Fruit fly (Drosophila melanogaster) whole organism, embryonic: ENCODE measurements around the gene CG43137.

ENCODE experiments used
- Bgb ChIP-seq: fragments of 200-800 bp; sonication (Bioruptor generic); IDR thresholded peaks from 2 replicates; pipeline ENCODE4 v1.3.6; 2022; ENCODE audit warnings: missing biosample characterization, missing genetic modification characterization; ENCODE audit not compliant: partially characterized antibody
- CG11398 ChIP-seq: fragments of 200-800 bp; sonication (Bioruptor generic); optimal IDR thresholded peaks from 2 replicates; lab custom pipeline; 2016; ENCODE audit warnings: missing biosample characterization, missing genetic modification characterization
- CG12071 ChIP-seq: fragments of 200-800 bp; sonication (Bioruptor generic); optimal IDR thresholded peaks from 3 replicates; lab custom pipeline; 2018; ENCODE audit warnings: missing biosample characterization, mild to moderate bottlenecking, missing genetic modification characterization
- CG12155 ChIP-seq: fragments of 200-800 bp; sonication (Bioruptor generic); optimal IDR thresholded peaks from 3 replicates; lab custom pipeline; 2016; ENCODE audit warnings: missing biosample characterization, missing genetic modification characterization
- CG12299 ChIP-seq: fragments of 200-800 bp; sonication (Bioruptor generic); optimal IDR thresholded peaks from 2 replicates; lab custom pipeline; 2018; ENCODE audit warnings: missing biosample characterization, mild to moderate bottlenecking, missing genetic modification characterization
- CG12769 ChIP-seq: fragments of 200-800 bp; sonication (Bioruptor generic); optimal IDR thresholded peaks from 2 replicates; lab custom pipeline; 2019; ENCODE audit warnings: missing biosample characterization, mild to moderate bottlenecking, missing genetic modification characterization, moderate library complexity
- CG14667 ChIP-seq: fragments of 200-800 bp; sonication (Bioruptor generic); IDR thresholded peaks from 2 replicates; pipeline ENCODE4 v1.3.6; 2022; ENCODE audit warnings: missing biosample characterization, missing genetic modification characterization
- CG15011 ChIP-seq: fragments of 200-800 bp; sonication (Bioruptor generic); optimal IDR thresholded peaks from 3 replicates; lab custom pipeline; 2018; ENCODE audit warnings: missing biosample characterization, mild to moderate bottlenecking, missing genetic modification characterization
- CG17361 ChIP-seq: fragments of 200-800 bp; sonication (Bioruptor generic); IDR thresholded peaks from 3 replicates; pipeline ENCODE4 v1.3.6; 2022; ENCODE audit warnings: missing biosample characterization, missing genetic modification characterization
- CG2875 ChIP-seq: fragments of 200-800 bp; sonication (Bioruptor generic); optimal IDR thresholded peaks from 2 replicates; lab custom pipeline; 2017; ENCODE audit warnings: missing biosample characterization, mild to moderate bottlenecking, missing genetic modification characterization, missing genetic modification reagents
- CG30403 ChIP-seq: fragments of 200-800 bp; sonication (Bioruptor generic); optimal IDR thresholded peaks from 3 replicates; lab custom pipeline; 2016; ENCODE audit warnings: missing biosample characterization, missing genetic modification characterization
- CG3065 ChIP-seq: fragments of 200-800 bp; sonication (Bioruptor generic); optimal IDR thresholded peaks from 2 replicates; lab custom pipeline; 2016; ENCODE audit warnings: missing biosample characterization, missing genetic modification characterization
- CG4282 ChIP-seq: fragments of 200-800 bp; sonication (Bioruptor generic); optimal IDR thresholded peaks from 2 replicates; lab custom pipeline; 2016; ENCODE audit warnings: missing biosample characterization, missing genetic modification characterization
- CG4707 ChIP-seq: fragments of 200-800 bp; sonication (Bioruptor generic); optimal IDR thresholded peaks from 2 replicates; lab custom pipeline; 2018; ENCODE audit warnings: missing biosample characterization, mild to moderate bottlenecking, missing genetic modification characterization, moderate library complexity
- CG4854 ChIP-seq: fragments of 200-800 bp; sonication (Bioruptor generic); optimal IDR thresholded peaks from 2 replicates; lab custom pipeline; 2016; ENCODE audit warnings: missing biosample characterization, missing genetic modification characterization, inconsistent platforms
- CG6765 ChIP-seq: fragments of 200-800 bp; sonication (Bioruptor generic); optimal IDR thresholded peaks from 3 replicates; lab custom pipeline; 2017; ENCODE audit warnings: missing biosample characterization, mild to moderate bottlenecking, missing genetic modification characterization
- CG7372 ChIP-seq: fragments of 200-800 bp; sonication (Bioruptor generic); IDR thresholded peaks from 2 replicates; pipeline ENCODE4 v1.3.6; 2022; ENCODE audit warnings: missing biosample characterization, missing genetic modification characterization
- CG7745 ChIP-seq: fragments of 200-800 bp; sonication (Bioruptor generic); optimal IDR thresholded peaks from 2 replicates; lab custom pipeline; 2018; ENCODE audit warnings: missing biosample characterization, mild to moderate bottlenecking, missing genetic modification characterization, moderate library complexity
- CG7786 ChIP-seq: fragments of 200-800 bp; sonication (Bioruptor generic); optimal IDR thresholded peaks from 2 replicates; lab custom pipeline; 2016; ENCODE audit warnings: missing biosample characterization, missing genetic modification characterization
- CG9797 ChIP-seq: fragments of 200-800 bp; sonication (Bioruptor generic); optimal IDR thresholded peaks from 3 replicates; lab custom pipeline; 2018; ENCODE audit warnings: missing biosample characterization, mild to moderate bottlenecking, missing genetic modification characterization
- Deaf1 ChIP-seq: fragments of 200-800 bp; optimal IDR thresholded peaks from 3 replicates; lab custom pipeline; 2019; ENCODE audit warnings: missing biosample characterization, mild to moderate bottlenecking, missing genetic modification characterization, moderate library complexity
- Doc2 ChIP-seq: fragments of 200-800 bp; sonication (Bioruptor generic); IDR thresholded peaks from 2 replicates; pipeline ENCODE4 v1.3.6; 2022; ENCODE audit warnings: missing biosample characterization, missing genetic modification characterization
- ERR ChIP-seq: fragments of 200-800 bp; sonication (Bioruptor generic); optimal IDR thresholded peaks from 2 replicates; lab custom pipeline; 2016; ENCODE audit warnings: missing biosample characterization, missing genetic modification characterization
- Gug ChIP-seq: fragments of 200-800 bp; sonication (Bioruptor generic); IDR thresholded peaks from 4 replicates; pipeline ENCODE4 v1.3.6; 2022; ENCODE audit warnings: missing biosample characterization, missing genetic modification characterization
- HLH4C ChIP-seq: fragments of 200-800 bp; sonication (Bioruptor generic); IDR thresholded peaks from 3 replicates; pipeline ENCODE4 v1.3.6; 2022; ENCODE audit warnings: missing biosample characterization, missing genetic modification characterization; ENCODE audit not compliant: partially characterized antibody
- Hr51 ChIP-seq, 2 experiments: fragments of 200-800 bp; sonication (Bioruptor generic); optimal IDR thresholded peaks; 2 replicates in 1 of 2; 3 replicates in 1 of 2; lab custom pipeline; 2016 to 2018; ENCODE audit warnings: missing biosample characterization in 2 of 2, missing genetic modification characterization in 2 of 2, mild to moderate bottlenecking in 1 of 2, moderate library complexity in 1 of 2
- Hsf ChIP-seq: fragments of 200-800 bp; sonication (Bioruptor generic); optimal IDR thresholded peaks from 3 replicates; lab custom pipeline; 2016; ENCODE audit warnings: missing biosample characterization, missing genetic modification characterization
- Lpt ChIP-seq: fragments of >200 bp; optimal IDR thresholded peaks from 2 replicates; lab custom pipeline; 2018; ENCODE audit warnings: missing biosample characterization, missing genetic modification characterization
- NFAT ChIP-seq: fragments of 200-800 bp; sonication (Bioruptor generic); IDR thresholded peaks from 2 replicates; pipeline ENCODE4 v1.3.6; 2022; ENCODE audit warnings: missing biosample characterization, missing genetic modification characterization
- Ravus ChIP-seq: fragments of 200-800 bp; sonication (Bioruptor generic); IDR thresholded peaks from 2 replicates; pipeline ENCODE4 v1.3.6; 2022; ENCODE audit warnings: missing biosample characterization, missing genetic modification characterization
- Rfx ChIP-seq: fragments of 200-800 bp; sonication (Bioruptor generic); IDR thresholded peaks from 2 replicates; pipeline ENCODE4 v1.3.6; 2022; ENCODE audit warnings: missing biosample characterization, missing genetic modification characterization
- Sin3A ChIP-seq: fragments of >200 bp; optimal IDR thresholded peaks from 2 replicates; lab custom pipeline; 2018
- Usf ChIP-seq: fragments of 200-800 bp; sonication (Bioruptor generic); optimal IDR thresholded peaks from 2 replicates; lab custom pipeline; 2017; ENCODE audit warnings: missing genotype, missing biosample characterization, missing genetic modification characterization
- amos ChIP-seq: fragments of 200-800 bp; sonication (Bioruptor generic); IDR thresholded peaks from 2 replicates; pipeline ENCODE4 v1.3.6; 2022; ENCODE audit warnings: missing biosample characterization, missing genetic modification characterization; ENCODE audit not compliant: partially characterized antibody
- aop ChIP-seq: fragments of 200-800 bp; sonication (Bioruptor generic); IDR thresholded peaks from 2 replicates; pipeline ENCODE4 v1.3.6; 2022; ENCODE audit warnings: missing biosample characterization, missing genetic modification characterization
- cwo ChIP-seq: fragments of 200-800 bp; sonication (Bioruptor generic); optimal IDR thresholded peaks from 3 replicates; lab custom pipeline; 2017; ENCODE audit warnings: missing biosample characterization, missing genetic modification characterization, mild to moderate bottlenecking, moderate library complexity, missing genetic modification reagents
- da ChIP-seq: fragments of 200-800 bp; sonication (Bioruptor generic); optimal IDR thresholded peaks from 2 replicates; lab custom pipeline; 2016; ENCODE audit warnings: missing biosample characterization, missing genetic modification characterization
- dm ChIP-seq: fragments of 200-800 bp; sonication (Bioruptor generic); optimal IDR thresholded peaks from 3 replicates; lab custom pipeline; 2016; ENCODE audit warnings: missing biosample characterization, missing genetic modification characterization
- emc ChIP-seq: fragments of 200-800 bp; sonication (Bioruptor generic); optimal IDR thresholded peaks from 2 replicates; lab custom pipeline; 2016; ENCODE audit warnings: missing biosample characterization, missing genetic modification characterization
- ems ChIP-seq: fragments of 200-800 bp; sonication (Bioruptor generic); optimal IDR thresholded peaks from 3 replicates; lab custom pipeline; 2016; ENCODE audit warnings: missing biosample characterization, missing genetic modification characterization
- ftz-f1 ChIP-seq: fragments of 200-800 bp; sonication (Bioruptor generic); optimal IDR thresholded peaks from 2 replicates; lab custom pipeline; 2016; ENCODE audit warnings: missing biosample characterization, missing genetic modification characterization
- h ChIP-seq: fragments of >200 bp; optimal IDR thresholded peaks from 2 replicates; lab custom pipeline; 2017
- hb ChIP-seq: fragments of 200-800 bp; sonication (Bioruptor generic); IDR thresholded peaks from 3 replicates; pipeline ENCODE4 v1.3.6; 2022; ENCODE audit warnings: missing biosample characterization, missing genetic modification characterization; ENCODE audit not compliant: partially characterized antibody
- hbn ChIP-seq: fragments of 200-800 bp; sonication (Bioruptor generic); IDR thresholded peaks from 2 replicates; pipeline ENCODE4 v1.3.6; 2022; ENCODE audit warnings: missing biosample characterization, missing genetic modification characterization; ENCODE audit not compliant: partially characterized antibody
- hth ChIP-seq: fragments of >200 bp; optimal IDR thresholded peaks from 2 replicates; lab custom pipeline; 2017; ENCODE audit warnings: inconsistent platforms
- jumu ChIP-seq: fragments of 200-800 bp; sonication (Bioruptor generic); optimal IDR thresholded peaks from 3 replicates; lab custom pipeline; 2016; ENCODE audit warnings: missing biosample characterization, missing genetic modification characterization
- luna ChIP-seq: fragments of 200-800 bp; sonication (Bioruptor generic); optimal IDR thresholded peaks from 2 replicates; lab custom pipeline; 2016; ENCODE audit warnings: missing biosample characterization, missing genetic modification characterization
- nom ChIP-seq: fragments of 200-800 bp; sonication (Bioruptor generic); optimal IDR thresholded peaks from 2 replicates; lab custom pipeline; 2017; ENCODE audit warnings: missing biosample characterization, missing genetic modification characterization, mild to moderate bottlenecking, moderate library complexity, missing genetic modification reagents
- onecut ChIP-seq: fragments of 200-800 bp; sonication (Bioruptor generic); IDR thresholded peaks from 2 replicates; pipeline ENCODE4 v1.3.6; 2022; ENCODE audit warnings: missing biosample characterization, missing genetic modification characterization
- otp ChIP-seq: fragments of 200-800 bp; sonication (Bioruptor generic); IDR thresholded peaks from 3 replicates; pipeline ENCODE4, ENCODE4 v1.3.6; 2022; ENCODE audit warnings: missing biosample characterization, missing genetic modification characterization
- seq ChIP-seq: fragments of 200-800 bp; sonication (Bioruptor generic); IDR thresholded peaks from 2 replicates; pipeline ENCODE4 v1.3.6; 2022; ENCODE audit warnings: missing biosample characterization, missing genetic modification characterization
- tin ChIP-seq: fragments of 200-800 bp; sonication (Bioruptor generic); optimal IDR thresholded peaks from 3 replicates; lab custom pipeline; 2016; ENCODE audit warnings: missing biosample characterization, missing genetic modification characterization
- wek ChIP-seq: fragments of 200-800 bp; sonication (Bioruptor generic); optimal IDR thresholded peaks from 3 replicates; lab custom pipeline; 2018; ENCODE audit warnings: missing biosample characterization, mild to moderate bottlenecking, missing genetic modification characterization, moderate library complexity

The CG43137 gene

DNA sequence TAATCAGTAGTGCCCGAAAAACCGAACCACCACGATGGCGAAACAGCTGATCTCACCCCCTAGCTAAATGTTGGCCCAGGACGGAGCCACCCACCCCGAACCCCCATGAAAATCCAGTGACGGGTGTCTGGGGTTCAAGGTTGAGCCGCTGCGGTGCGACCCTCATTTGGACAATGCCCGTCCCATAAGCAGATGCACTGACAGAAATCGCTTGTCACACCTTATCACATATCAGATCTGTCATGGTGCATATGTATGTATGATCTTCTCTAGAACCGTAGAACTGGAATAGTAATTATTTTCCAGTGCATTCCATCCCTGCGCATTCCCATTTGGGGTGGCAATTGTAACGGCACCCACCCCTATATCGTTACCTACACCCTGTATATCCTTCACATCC is 24.0 kb upstream of the CG43137 start (continued):
- TF ChIP-seq Hsf = no peak
- peak; percentile 42 for TF ChIP-seq CG12769 (tag; lab: Kevin White, UChicago)
- TF ChIP-seq CG7372 (GFP tag; lab: Robert Waterston, UW) = no peak
- no peak for TF ChIP-seq CG2875 (GFP tag; lab: Kevin White, UChicago)
- TF ChIP-seq Sin3A = no peak
- TF ChIP-seq CG4282 (GFP tag; lab: Kevin White, UChicago) = no peak
- no peak for TF ChIP-seq hbn (GFP tag; lab: Robert Waterston, UW)
- no peak for TF ChIP-seq nom (GFP tag; lab: Kevin White, UChicago)
- no peak for TF ChIP-seq Deaf1
- no peak for TF ChIP-seq ems (GFP tag; lab: Kevin White, UChicago)
- no peak for TF ChIP-seq Ravus (GFP tag; lab: Robert Waterston, UW)
- no peak for TF ChIP-seq CG7786 (GFP tag; lab: Kevin White, UChicago)
- no peak for TF ChIP-seq HLH4C (GFP tag; lab: Robert Waterston, UW)
- TF ChIP-seq NFAT (GFP tag; lab: Robert Waterston, UW) = no peak
- no peak for TF ChIP-seq CG12155
- TF ChIP-seq Hr51 (GFP tag; optimal IDR thresholded peaks at IDR 0.05; lab: Kevin White, UChicago) = no peak
- no peak for TF ChIP-seq emc (GFP tag; lab: Kevin White, UChicago)
- no peak for TF ChIP-seq CG15011 (GFP tag; lab: Kevin White, UChicago)
- no peak for TF ChIP-seq CG4707
- no peak for TF ChIP-seq h
- no peak for TF ChIP-seq CG9797 (GFP tag; lab: Kevin White, UChicago)
- no peak for TF ChIP-seq CG11398
- TF ChIP-seq dm = no peak
- no peak for TF ChIP-seq hb (GFP tag; lab: Robert Waterston, UW)
- TF ChIP-seq CG4854 (GFP tag; lab: Kevin White, UChicago) = no peak
- TF ChIP-seq CG3065 (GFP tag; lab: Kevin White, UChicago) = no peak
- peak; percentile 28 for TF ChIP-seq jumu (GFP tag; lab: Kevin White, UChicago)
- TF ChIP-seq wek (GFP tag; lab: Kevin White, UChicago) = no peak
- TF ChIP-seq CG30403 (GFP tag; lab: Kevin White, UChicago) = no peak
- no peak for TF ChIP-seq da (GFP tag; lab: Kevin White, UChicago)
- no peak for TF ChIP-seq otp (GFP tag; lab: Robert Waterston, UW)
- TF ChIP-seq seq (GFP tag; lab: Robert Waterston, UW) = peak; percentile 70
- no peak for TF ChIP-seq CG12299 (tag; lab: Kevin White, UChicago)
- peak; percentile 43 for TF ChIP-seq tin (GFP tag; lab: Kevin White, UChicago)
- no peak for TF ChIP-seq Doc2 (GFP tag; lab: Robert Waterston, UW)
- TF ChIP-seq Gug = no peak
- TF ChIP-seq luna (GFP tag; lab: Kevin White, UChicago) = no peak
- TF ChIP-seq onecut (GFP tag; lab: Robert Waterston, UW) = peak; percentile 40
- no peak for TF ChIP-seq CG7745
- peak; percentile 34 for TF ChIP-seq CG12071 (GFP tag; lab: Kevin White, UChicago)
- TF ChIP-seq hth = no peak
- no peak for TF ChIP-seq ftz-f1
- TF ChIP-seq Bgb (GFP tag; lab: Robert Waterston, UW) = no peak
- TF ChIP-seq Rfx = 0 out of 2 replicates have a peak, but pooled peaks have one; percentile 22
- no peak for TF ChIP-seq CG14667 (GFP tag; lab: Robert Waterston, UW)
- no peak for TF ChIP-seq cwo
- TF ChIP-seq CG6765 = no peak
- no peak for TF ChIP-seq amos (GFP tag; lab: Robert Waterston, UW)
- no peak for TF ChIP-seq ERR (GFP tag; lab: Kevin White, UChicago)
- no peak for TF ChIP-seq aop (GFP tag; lab: Robert Waterston, UW)
- 0 out of 3 replicates have a peak, but pooled peaks have one; percentile 14 for TF ChIP-seq CG17361 (GFP tag; lab: Robert Waterston, UW)
- TF ChIP-seq Usf = no peak
- TF ChIP-seq Lpt = no peak
